Fruit fly (Drosophila melanogaster): ENCODE results near the gene Miro.

Gene Miro

DNA sequence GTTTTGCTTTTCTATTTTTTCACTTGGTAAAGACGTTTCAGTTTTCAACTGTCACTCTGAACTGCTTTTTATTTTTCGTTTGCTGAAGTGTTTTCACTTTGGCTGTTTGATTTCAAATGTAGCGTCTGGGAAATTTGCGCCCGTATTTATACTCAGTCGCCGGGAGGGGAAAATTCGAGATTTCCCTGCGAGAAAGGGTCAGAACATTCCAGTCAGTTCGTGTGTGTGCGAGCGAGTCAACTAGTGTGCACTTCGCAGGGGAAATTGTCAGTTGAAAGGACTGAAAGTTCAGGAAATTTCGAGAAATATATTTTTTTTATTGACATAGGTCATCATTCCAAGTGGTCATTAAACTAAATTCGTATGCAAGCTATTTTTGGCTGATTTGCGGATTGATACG, 18.5 kb upstream of the Miro start, which contains the start of gene Hsp68 (continued):
- no peak for TF ChIP-seq CoRest (tag; optimal IDR thresholded peaks at IDR 0.05)
- TF ChIP-seq ato (GFP tag; IDR thresholded peaks at IDR 0.05; ENCODE audit: partially characterized antibody), result no peak
- TF ChIP-seq CG7839 (tag; optimal IDR thresholded peaks at IDR 0.05), result no peak
- TF ChIP-seq sna (GFP tag; IDR thresholded peaks at IDR 0.05; ENCODE audit: partially characterized antibody), result 0 out of 2 replicates have a peak, but pooled peaks have one; percentile 50
- no peak for TF ChIP-seq Hr39 (optimal IDR thresholded peaks at IDR 0.05)
- no peak for TF ChIP-seq lola (GFP tag; optimal IDR thresholded peaks at IDR 0.05)
- peak; percentile 24 for TF ChIP-seq Dp (GFP tag; optimal IDR thresholded peaks at IDR 0.05)
- peak; percentile 34 for TF ChIP-seq CG6765 (GFP tag; optimal IDR thresholded peaks at IDR 0.05)
- TF ChIP-seq YL-1 (GFP tag; optimal IDR thresholded peaks at IDR 0.05), result peak; percentile 21
- peak; percentile 35 for TF ChIP-seq MESR4 (GFP tag; optimal IDR thresholded peaks at IDR 0.05)
- TF ChIP-seq CG13424 (tag; optimal IDR thresholded peaks at IDR 0.05), result no peak
- peak; percentile 97 for TF ChIP-seq CG10321 (GFP tag; IDR thresholded peaks at IDR 0.05)
- no peak for TF ChIP-seq esg (GFP tag; conservative IDR thresholded peaks at IDR 0.05)
- TF ChIP-seq amos (GFP tag; IDR thresholded peaks at IDR 0.05; ENCODE audit: partially characterized antibody), result peak; percentile 38; the same call in 1 of the 2 replicates
- peak; percentile 39; the same call in 1 of the 3 replicates for TF ChIP-seq zen2 (GFP tag; IDR thresholded peaks at IDR 0.05; ENCODE audit: partially characterized antibody)
- TF ChIP-seq Scr (GFP tag; IDR thresholded peaks at IDR 0.05; ENCODE audit: partially characterized antibody), result no peak
- peak; percentile 54 for TF ChIP-seq stwl (tag; optimal IDR thresholded peaks at IDR 0.05)
- TF ChIP-seq Fer1 (GFP tag; optimal IDR thresholded peaks at IDR 0.05), result peak; percentile 62
- no peak for TF ChIP-seq fd96Cb (tag; optimal IDR thresholded peaks at IDR 0.05)
- TF ChIP-seq CrebB (tag; optimal IDR thresholded peaks at IDR 0.05), result no peak
- peak; percentile 68 for TF ChIP-seq CG34224 (GFP tag; IDR thresholded peaks at IDR 0.05; ENCODE audit: partially characterized antibody)
- peak; percentile 81 for TF ChIP-seq CG15601 (tag; optimal IDR thresholded peaks at IDR 0.05)
- TF ChIP-seq Pdp1 (GFP tag; optimal IDR thresholded peaks at IDR 0.05), result no peak
- no peak for TF ChIP-seq pan (optimal IDR thresholded peaks at IDR 0.05)
- TF ChIP-seq pan (GFP tag; optimal IDR thresholded peaks at IDR 0.05 in 1 of 2, IDR thresholded peaks at IDR 0.05 in 1 of 2), result peak in 1 of 2 experiments; percentile 6
- peak; percentile 30 for TF ChIP-seq BtbVII (GFP tag; optimal IDR thresholded peaks at IDR 0.05)
- TF ChIP-seq CG14710 (tag; optimal IDR thresholded peaks at IDR 0.05), result peak; percentile 11
- TF ChIP-seq ftz-f1 (GFP tag; optimal IDR thresholded peaks at IDR 0.05), result no peak
- TF ChIP-seq CG8281 (tag; optimal IDR thresholded peaks at IDR 0.05), result peak; percentile 31
- no peak for TF ChIP-seq slou (GFP tag; optimal IDR thresholded peaks at IDR 0.05)
- 0 out of 2 replicates have a peak, but pooled peaks have one; percentile 10 for TF ChIP-seq CG11696 (GFP tag; IDR thresholded peaks at IDR 0.05)
- TF ChIP-seq salm (tag; optimal IDR thresholded peaks at IDR 0.05), result no peak
- TF ChIP-seq Meics (GFP tag; optimal IDR thresholded peaks at IDR 0.05), result peak; percentile 2
- peak; percentile 93 for TF ChIP-seq Tbp (GFP tag; optimal IDR thresholded peaks at IDR 0.05)
- TF ChIP-seq PHDP (tag; optimal IDR thresholded peaks at IDR 0.05), result no peak
- TF ChIP-seq Kr (GFP tag; optimal IDR thresholded peaks at IDR 0.05), result no peak
- TF ChIP-seq CG31365 (tag; optimal IDR thresholded peaks at IDR 0.05), result peak; percentile 29
- TF ChIP-seq CG6683 (GFP tag; optimal IDR thresholded peaks at IDR 0.05), result no peak
- peak; percentile 40 for TF ChIP-seq gcm (GFP tag; optimal IDR thresholded peaks at IDR 0.05)
- TF ChIP-seq Stat92E (GFP tag; optimal IDR thresholded peaks at IDR 0.05), result peak in 1 of 3 experiments; percentile 79
- no peak for TF ChIP-seq oc (tag; optimal IDR thresholded peaks at IDR 0.05)
- TF ChIP-seq trem (tag; optimal IDR thresholded peaks at IDR 0.05), result peak; percentile 35
- no peak for TF ChIP-seq gsb-n (tag; optimal IDR thresholded peaks at IDR 0.05)
- TF ChIP-seq Ets97D (GFP tag; optimal IDR thresholded peaks at IDR 0.05), result peak; percentile 15
- TF ChIP-seq cad (GFP tag; optimal IDR thresholded peaks at IDR 0.05), result peak; percentile 52
- no peak for TF ChIP-seq CG9437 (GFP tag; optimal IDR thresholded peaks at IDR 0.05)
- peak; percentile 34 for TF ChIP-seq CG10543 (GFP tag; optimal IDR thresholded peaks at IDR 0.05)
- peak; percentile 38 for TF ChIP-seq CG17829 (tag; optimal IDR thresholded peaks at IDR 0.05)
- no peak for TF ChIP-seq CG15269 (tag; optimal IDR thresholded peaks at IDR 0.05)

All from whole organism, embryonic.